Worm (Caenorhabditis elegans) whole organism, young adult: ENCODE results near the gene blos-2.
"Not testable (repeated sequence)": the region's sequence is repeated elsewhere in the genome, so short reads cannot be mapped to it uniquely, and the experiment has no call there.

ENCODE experiments used
- B0261.1 ChIP-seq: sonication (generic microtip); optimal IDR thresholded peaks from 2 replicates; lab custom pipeline; 2016; ENCODE audit warnings: mild to moderate bottlenecking, missing genetic modification characterization, moderate library complexity, missing compliant biosample characterization
- C17E4.6 ChIP-seq: fragments of 200-800 bp; sonication (Bioruptor generic); IDR thresholded peaks from 2 replicates; pipeline ENCODE4 v1.3.6; 2022; ENCODE audit warnings: missing genetic modification reagents, missing genetic modification characterization, missing compliant biosample characterization
- F23B12.7 ChIP-seq: sonication (generic microtip); optimal IDR thresholded peaks from 2 replicates; lab custom pipeline; 2017; ENCODE audit warnings: missing genetic modification characterization, mild to moderate bottlenecking, missing compliant biosample characterization, antibody characterized with exemption, moderate library complexity; ENCODE audit not compliant: insufficient read depth
- F33H1.4 ChIP-seq: fragments of 200-800 bp; sonication (Bioruptor generic); IDR thresholded peaks from 2 replicates; pipeline ENCODE4 v1.3.6; 2022; ENCODE audit warnings: missing genetic modification reagents, missing genetic modification characterization, missing compliant biosample characterization
- F57A8.1 ChIP-seq: fragments of 200-800 bp; sonication (Bioruptor generic); optimal IDR thresholded peaks from 2 replicates; lab custom pipeline; 2018; ENCODE audit warnings: mild to moderate bottlenecking, missing genetic modification characterization, moderate library complexity, missing compliant biosample characterization
- F57C9.4 ChIP-seq: sonication (generic microtip); optimal IDR thresholded peaks from 2 replicates; lab custom pipeline; 2017; ENCODE audit warnings: mild to moderate bottlenecking, missing genetic modification characterization, missing compliant biosample characterization
- T26A5.8 ChIP-seq: sonication (generic microtip); optimal IDR thresholded peaks from 2 replicates; lab custom pipeline; 2016; ENCODE audit warnings: missing genetic modification characterization, missing compliant biosample characterization
- Y53G8AR.9 ChIP-seq: fragments of 200-800 bp; sonication (Bioruptor generic); conservative IDR thresholded peaks from 2 replicates; pipeline ENCODE4 v1.3.6; 2022; ENCODE audit warnings: missing genetic modification reagents, missing genetic modification characterization, missing compliant biosample characterization
- Y79H2A.3 ChIP-seq: fragments of 200-800 bp; sonication (Bioruptor generic); conservative IDR thresholded peaks from 2 replicates; pipeline ENCODE4 v1.3.6; 2022; ENCODE audit warnings: missing genetic modification reagents, missing genetic modification characterization, missing compliant biosample characterization
- bed-1 ChIP-seq: fragments of 200-800 bp; sonication (Bioruptor generic); IDR thresholded peaks from 2 replicates; pipeline ENCODE4 v1.3.6; 2022; ENCODE audit warnings: missing genetic modification reagents, missing genetic modification characterization, missing compliant biosample characterization
- cebp-1 ChIP-seq, 2 experiments: fragments of 200-800 bp in 1 of 2; sonication (Bioruptor generic) in 1 of 2; sonication (generic microtip) in 1 of 2; IDR thresholded peaks in 1 of 2; optimal IDR thresholded peaks in 1 of 2; 2 replicates each; pipeline versions ENCODE4 v1.3.6 to Lab custom; 2017 to 2022; ENCODE audit warnings: missing compliant biosample characterization in 2 of 2, missing genetic modification characterization in 2 of 2, mild to moderate bottlenecking in 1 of 2, missing genetic modification reagents in 1 of 2, moderate library complexity in 1 of 2
- cebp-2 ChIP-seq: fragments of 200-800 bp; sonication (Bioruptor generic); IDR thresholded peaks from 2 replicates; pipeline ENCODE4 v1.3.6; 2022; ENCODE audit warnings: missing genetic modification characterization, missing compliant biosample characterization
- ceh-58 ChIP-seq: fragments of 200-800 bp; sonication (Bioruptor generic); IDR thresholded peaks from 2 replicates; pipeline ENCODE4 v1.3.6; 2022; ENCODE audit warnings: missing genetic modification characterization, missing compliant biosample characterization
- die-1 ChIP-seq: sonication (generic microtip); optimal IDR thresholded peaks from 2 replicates; lab custom pipeline; 2016; ENCODE audit warnings: missing genotype, mild to moderate bottlenecking, missing genetic modification characterization, missing compliant biosample characterization
- dpff-1 ChIP-seq: sonication (generic microtip); optimal IDR thresholded peaks from 2 replicates; lab custom pipeline; 2017; ENCODE audit warnings: mild to moderate bottlenecking, missing genetic modification characterization, missing compliant biosample characterization
- efl-1 ChIP-seq: fragments of 150-350 bp; optimal IDR thresholded peaks from 2 replicates; lab custom pipeline; 2014; ENCODE audit warnings: missing biosample characterization, missing genetic modification reagents, missing genetic modification characterization
- egrh-3 ChIP-seq: fragments of 200-800 bp; sonication (Bioruptor generic); IDR thresholded peaks from 2 replicates; pipeline ENCODE4 v1.3.6; 2022; ENCODE audit warnings: missing genetic modification reagents, missing genetic modification characterization, missing compliant biosample characterization
- him-1 ChIP-seq: sonication (generic microtip); optimal IDR thresholded peaks from 2 replicates; lab custom pipeline; 2016; ENCODE audit warnings: missing genotype, missing genetic modification reagents, missing genetic modification characterization, missing compliant biosample characterization
- hsf-1 ChIP-seq: fragments of 200-800 bp; sonication (Bioruptor generic); IDR thresholded peaks from 2 replicates; pipeline ENCODE4 v1.3.6; 2022; ENCODE audit warnings: missing genetic modification reagents, missing genetic modification characterization, missing compliant biosample characterization
- lag-1 ChIP-seq: fragments of 200-800 bp; sonication (Bioruptor generic); IDR thresholded peaks from 2 replicates; pipeline ENCODE4 v1.3.6; 2022; ENCODE audit warnings: missing genetic modification reagents, missing genetic modification characterization, missing compliant biosample characterization
- lin-26 ChIP-seq: fragments of 200-800 bp; sonication (Bioruptor generic); IDR thresholded peaks from 2 replicates; pipeline ENCODE4 v1.3.6; 2022; ENCODE audit warnings: missing genetic modification reagents, missing genetic modification characterization, missing compliant biosample characterization
- lsl-1 ChIP-seq: fragments of 200-800 bp; sonication (Bioruptor generic); optimal IDR thresholded peaks from 2 replicates; lab custom pipeline; 2018; ENCODE audit warnings: mild to moderate bottlenecking, missing genetic modification characterization, moderate library complexity, missing compliant biosample characterization
- madf-6 ChIP-seq: fragments of 200-800 bp; sonication (Bioruptor generic); IDR thresholded peaks from 2 replicates; pipeline ENCODE4 v1.3.6; 2022; ENCODE audit warnings: missing genetic modification reagents, missing genetic modification characterization, missing compliant biosample characterization
- madf-8 ChIP-seq: fragments of 200-800 bp; sonication (Bioruptor generic); conservative IDR thresholded peaks from 2 replicates; pipeline ENCODE4 v1.3.6; 2022; ENCODE audit warnings: missing genetic modification reagents, missing genetic modification characterization, missing compliant biosample characterization
- nhr-80 ChIP-seq: sonication (generic microtip); optimal IDR thresholded peaks from 2 replicates; lab custom pipeline; 2016; ENCODE audit warnings: missing genetic modification characterization, missing compliant biosample characterization
- snpc-3.4 ChIP-seq: sonication (generic microtip); optimal IDR thresholded peaks from 2 replicates; lab custom pipeline; 2017; ENCODE audit warnings: missing genetic modification characterization, mild to moderate bottlenecking, missing compliant biosample characterization, antibody characterized with exemption, moderate library complexity, missing genotype, missing genetic modification reagents
- snpc-4 ChIP-seq, 5 experiments: fragments of 150-350 bp in 1 of 5; sonication (generic microtip) in 4 of 5; optimal IDR thresholded peaks; 2 replicates each; lab custom pipeline; 2014 to 2018; ENCODE audit warnings: missing genetic modification characterization in 5 of 5, missing biosample characterization in 3 of 5, antibody characterized with exemption in 2 of 5, mild to moderate bottlenecking in 2 of 5, missing compliant biosample characterization in 2 of 5, missing genotype in 2 of 5, moderate library complexity in 2 of 5, missing genetic modification reagents in 1 of 5
- sptf-2 ChIP-seq: fragments of 200-800 bp; sonication (Bioruptor generic); optimal IDR thresholded peaks from 2 replicates; lab custom pipeline; 2018; ENCODE audit warnings: mild to moderate bottlenecking, missing genetic modification characterization, missing compliant biosample characterization
- unc-130 ChIP-seq: sonication (generic microtip); optimal IDR thresholded peaks from 2 replicates; lab custom pipeline; 2016; ENCODE audit warnings: missing genetic modification reagents, missing genetic modification characterization, missing compliant biosample characterization
- xnd-1 ChIP-seq: sonication (generic microtip); optimal IDR thresholded peaks from 2 replicates; lab custom pipeline; 2016; ENCODE audit warnings: missing genotype, missing genetic modification reagents, missing genetic modification characterization, missing compliant biosample characterization
- ztf-3 ChIP-seq: fragments of 200-800 bp; sonication (Bioruptor generic); optimal IDR thresholded peaks from 2 replicates; lab custom pipeline; 2018; ENCODE audit warnings: mild to moderate bottlenecking, missing genetic modification characterization, missing compliant biosample characterization
- ztf-6 ChIP-seq: fragments of 200-800 bp; sonication (Bioruptor generic); IDR thresholded peaks from 2 replicates; pipeline ENCODE4 v1.3.6; 2022; ENCODE audit warnings: missing genetic modification reagents, missing genetic modification characterization, missing compliant biosample characterization

The blos-2 gene

DNA sequence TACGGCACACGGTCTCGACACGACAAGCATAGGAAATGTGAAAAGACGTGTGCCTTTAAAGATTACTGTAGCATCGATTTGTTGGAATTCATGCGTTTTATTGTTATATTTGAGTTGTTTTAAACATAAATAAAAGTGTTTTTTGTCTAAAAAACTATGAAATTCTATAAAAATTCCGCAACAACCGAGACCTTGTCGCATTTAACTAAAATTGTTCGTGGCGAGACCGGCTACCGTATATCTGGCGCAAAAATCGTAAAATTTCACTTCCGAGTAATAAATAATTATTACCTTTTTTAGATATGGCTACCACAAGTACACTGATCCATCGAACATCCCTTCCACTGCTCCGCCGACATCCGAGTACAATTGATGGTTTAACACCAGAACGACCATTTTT, 3.3 kb downstream of the blos-2 start, which contains the start of gene ipla-6:
TSS of gene ipla-6 (plus strand) at position 301 of the 400 bp plus-strand sequence.
- no peak for TF ChIP-seq lin-26

DNA sequence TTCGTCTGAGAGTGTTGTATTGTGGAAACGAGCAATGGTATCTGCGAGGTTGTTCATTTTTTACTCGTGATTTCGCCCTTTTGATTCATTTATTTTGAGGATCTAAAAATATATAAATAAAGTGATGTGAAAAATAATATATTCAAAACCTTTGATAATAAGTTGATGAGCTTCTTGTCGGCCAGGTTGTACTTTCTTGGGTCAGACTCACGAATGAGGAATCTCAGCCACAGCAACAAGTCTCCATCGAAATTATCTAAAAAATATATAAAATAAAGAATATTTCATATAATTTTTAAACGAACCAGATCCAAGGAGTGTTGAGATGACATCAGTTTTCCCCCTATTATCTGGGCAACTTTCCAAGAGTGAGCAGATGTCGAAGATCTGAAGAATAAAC, 8.4 kb downstream of the blos-2 start, which contains the start of gene Y73B6BL.288:
TSS of gene Y73B6BL.288 (minus strand) at position 101 of the 400 bp plus-strand sequence.
- TF ChIP-seq F57A8.1 (GFP tag; lab: Kevin White, UChicago) (no peak), ztf-3 (GFP tag; lab: Kevin White, UChicago) (no peak), sptf-2 (GFP tag; lab: Kevin White, UChicago) (no peak), ztf-6 (GFP tag; lab: Robert Waterston, UW) (no peak), cebp-1 (GFP tag; IDR thresholded peaks at IDR 0.05; lab: Robert Waterston, UW) (no peak), cebp-1 (tag; optimal IDR thresholded peaks at IDR 0.05; lab: Kevin White, UChicago) (no peak), hsf-1 (GFP tag; lab: Robert Waterston, UW) (no peak), him-1 (tag; lab: Kevin White, UChicago) (no peak), lag-1 (GFP tag; lab: Robert Waterston, UW) (no peak), die-1 (tag; lab: Kevin White, UChicago) (no peak), Y79H2A.3 (no peak), B0261.1 (tag; lab: Kevin White, UChicago) (no peak), cebp-2 (GFP tag; lab: Robert Waterston, UW) (no peak), bed-1 (GFP tag; lab: Robert Waterston, UW) (no peak), unc-130 (GFP tag; lab: Kevin White, UChicago) (no peak), F57C9.4 (tag; lab: Kevin White, UChicago) (no peak), nhr-80 (tag; lab: Kevin White, UChicago) (no peak), ceh-58 (GFP tag; lab: Robert Waterston, UW) (no peak), F23B12.7 (tag; lab: Kevin White, UChicago) (no peak)

- TF ChIP-seq efl-1 (peak; percentile 46), Y53G8AR.9 (GFP tag; lab: Robert Waterston, UW) (no peak), C17E4.6 (GFP tag; lab: Robert Waterston, UW) (no peak), T26A5.8 (tag; lab: Kevin White, UChicago) (no peak)
Observed at ce11 chrIV:6342876-6343275, 8.9 kb downstream of the blos-2 start, which contains the start of gene Y73B6BL.14. Y73B6BL.14 (minus strand) TSS chrIV:6342976.

DNA sequence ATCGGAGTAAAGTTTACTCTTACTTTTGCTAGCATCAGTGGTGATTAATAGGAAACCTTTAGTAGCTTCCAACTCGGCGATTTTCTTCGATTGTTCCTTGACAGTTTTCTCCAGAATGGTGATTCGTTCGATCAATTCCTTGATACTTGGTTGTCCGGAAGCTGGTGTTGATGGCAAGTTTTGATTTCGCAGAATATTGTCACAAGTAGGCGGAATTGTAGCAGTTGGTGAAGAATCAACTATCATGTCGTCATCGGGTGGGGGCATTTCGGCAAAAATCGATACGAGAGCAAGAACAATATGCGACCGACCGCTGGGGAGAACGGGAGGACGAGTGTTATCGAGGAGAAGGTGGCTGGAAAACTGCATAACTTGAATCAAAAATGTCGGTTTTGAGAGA, 13.2 kb downstream of the blos-2 start, which contains the start of gene Y73B6BL.289:
TSS of gene Y73B6BL.289 (plus strand) at position 301 of the 400 bp plus-strand sequence.
- not testable (repeated sequence) for TF ChIP-seq dpff-1 (tag; lab: Kevin White, UChicago); egrh-3 (GFP tag; lab: Robert Waterston, UW); snpc-3.4 (tag; lab: Kevin White, UChicago)

DNA sequence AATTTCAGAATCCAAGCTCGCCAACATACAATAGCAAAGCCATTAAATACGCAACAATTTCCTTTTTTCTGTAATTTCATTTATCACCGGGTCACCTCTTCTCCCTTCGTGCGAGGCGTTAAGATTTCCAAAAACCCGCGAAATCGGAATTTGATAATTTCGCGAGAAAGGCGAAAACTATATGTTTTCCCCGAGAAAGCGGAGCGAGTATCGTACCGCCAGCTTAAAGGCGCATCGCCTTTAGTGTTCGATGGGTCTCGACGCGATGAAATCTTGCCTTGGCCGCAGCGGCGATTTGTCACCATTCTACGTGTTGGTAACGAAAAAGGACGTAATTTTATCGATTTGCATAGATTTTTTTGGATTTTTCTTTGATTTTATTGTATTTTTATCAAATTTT, 13.8 kb downstream of the blos-2 start:
- TF ChIP-seq F33H1.4: peak; percentile 80
- peak; percentile 62 for TF ChIP-seq xnd-1 (tag; lab: Kevin White, UChicago)
- peak; percentile 67 for TF ChIP-seq madf-6
- TF ChIP-seq lsl-1 (GFP tag; lab: Kevin White, UChicago): peak; percentile 69
- 0 out of 2 replicates have a peak, but pooled peaks have one; percentile 28 for TF ChIP-seq madf-8 (GFP tag; lab: Robert Waterston, UW)
- TF ChIP-seq snpc-4 (GFP tag; optimal IDR thresholded peaks at IDR 0.05; lab: Kevin White, UChicago): not testable (repeated sequence)
- TF ChIP-seq snpc-4 (tag; optimal IDR thresholded peaks at IDR 0.05; lab: Kevin White, UChicago): peak in 1 of 4 experiments; percentile 61
